Fruit fly (Drosophila melanogaster): ENCODE measurements around the gene Dcr-1.

Gene Dcr-1

dm6 chr3R:22719607-22719949 is 21.3 kb downstream of the Dcr-1 start (continued):
- TF ChIP-seq vnd (GFP tag; IDR thresholded peaks at IDR 0.05; ENCODE audit: partially characterized antibody) (no peak), CG16779 (GFP tag; IDR thresholded peaks at IDR 0.05) (no peak), CG30403 (GFP tag; optimal IDR thresholded peaks at IDR 0.05) (peak; percentile 1), CG11560 (tag; IDR thresholded peaks at IDR 0.05) (no peak), CG8944 (GFP tag; optimal IDR thresholded peaks at IDR 0.05) (no peak), CG2129 (GFP tag; IDR thresholded peaks at IDR 0.05; ENCODE audit: partially characterized antibody) (no peak), CG3847 (GFP tag; IDR thresholded peaks at IDR 0.05) (0 out of 2 replicates have a peak, but pooled peaks have one; percentile 18), NC2β (GFP tag; optimal IDR thresholded peaks at IDR 0.05) (no peak), Fer1 (GFP tag; optimal IDR thresholded peaks at IDR 0.05) (peak; percentile 27), dan (GFP tag; IDR thresholded peaks at IDR 0.05) (no peak), CG18011 (GFP tag; optimal IDR thresholded peaks at IDR 0.05) (no peak), repo (GFP tag; optimal IDR thresholded peaks at IDR 0.05) (no peak), Hr78 (GFP tag; optimal IDR thresholded peaks at IDR 0.05) (no peak), CG14710 (tag; optimal IDR thresholded peaks at IDR 0.05) (peak; percentile 55), grau (tag; optimal IDR thresholded peaks at IDR 0.05) (peak; percentile 33), sqz (GFP tag; optimal IDR thresholded peaks at IDR 0.05) (no peak), al (GFP tag; IDR thresholded peaks at IDR 0.05) (no peak), esg (GFP tag; conservative IDR thresholded peaks at IDR 0.05) (peak; percentile 23; the same call in 1 of the 2 replicates), Hr3 (GFP tag; optimal IDR thresholded peaks at IDR 0.05) (peak; percentile 6), CG11456 (GFP tag; IDR thresholded peaks at IDR 0.05) (no peak), ato (GFP tag; IDR thresholded peaks at IDR 0.05; ENCODE audit: partially characterized antibody) (no peak), Gsc (GFP tag; IDR thresholded peaks at IDR 0.05) (no peak), CG34422 (GFP tag; IDR thresholded peaks at IDR 0.05) (no peak), Sox100B (GFP tag; optimal IDR thresholded peaks at IDR 0.05) (no peak), Hr39 (optimal IDR thresholded peaks at IDR 0.05) (no peak), CG12155 (GFP tag; optimal IDR thresholded peaks at IDR 0.05) (no peak), sens-2 (GFP tag; IDR thresholded peaks at IDR 0.05) (no peak), CG11093 (GFP tag; IDR thresholded peaks at IDR 0.05) (no peak), CG17186 (GFP tag; optimal IDR thresholded peaks at IDR 0.05) (no peak), zfh2 (GFP tag; optimal IDR thresholded peaks at IDR 0.05) (no peak), CG1603 (tag; optimal IDR thresholded peaks at IDR 0.05) (peak; percentile 47), en (GFP tag; optimal IDR thresholded peaks at IDR 0.05) (no peak), Lim3 (GFP tag; IDR thresholded peaks at IDR 0.05) (no peak), CG32767 (GFP tag; IDR thresholded peaks at IDR 0.05) (no peak), gce (GFP tag; IDR thresholded peaks at IDR 0.05) (no peak), CG6813 (GFP tag; optimal IDR thresholded peaks at IDR 0.05) (peak; percentile 12), CG18764 (GFP tag; optimal IDR thresholded peaks at IDR 0.05) (no peak), CG1024 (GFP tag; IDR thresholded peaks at IDR 0.05) (no peak), CG17612 (GFP tag; IDR thresholded peaks at IDR 0.05) (no peak), nerfin-2 (GFP tag; IDR thresholded peaks at IDR 0.05; ENCODE audit: partially characterized antibody) (no peak), tup (GFP tag; optimal IDR thresholded peaks at IDR 0.05) (no peak), ab (GFP tag; optimal IDR thresholded peaks at IDR 0.05) (no peak), tio (GFP tag; optimal IDR thresholded peaks at IDR 0.05) (no peak), gt (GFP tag; IDR thresholded peaks at IDR 0.05) (no peak), kni (GFP tag; optimal IDR thresholded peaks at IDR 0.05) (no peak), CG33213 (GFP tag; optimal IDR thresholded peaks at IDR 0.05) (no peak), chn (GFP tag; optimal IDR thresholded peaks at IDR 0.05) (no peak), Nf-YA (GFP tag; IDR thresholded peaks at IDR 0.05) (no peak), HLHmδ (GFP tag; optimal IDR thresholded peaks at IDR 0.05) (no peak), CG9932 (GFP tag; IDR thresholded peaks at IDR 0.05) (no peak), Meics (GFP tag; optimal IDR thresholded peaks at IDR 0.05) (peak; percentile 6), rib (GFP tag; IDR thresholded peaks at IDR 0.05) (no peak), CG3995 (GFP tag; optimal IDR thresholded peaks at IDR 0.05) (no peak)
